Worm (Caenorhabditis elegans): ENCODE data around the gene F55A11.6.

DNA sequence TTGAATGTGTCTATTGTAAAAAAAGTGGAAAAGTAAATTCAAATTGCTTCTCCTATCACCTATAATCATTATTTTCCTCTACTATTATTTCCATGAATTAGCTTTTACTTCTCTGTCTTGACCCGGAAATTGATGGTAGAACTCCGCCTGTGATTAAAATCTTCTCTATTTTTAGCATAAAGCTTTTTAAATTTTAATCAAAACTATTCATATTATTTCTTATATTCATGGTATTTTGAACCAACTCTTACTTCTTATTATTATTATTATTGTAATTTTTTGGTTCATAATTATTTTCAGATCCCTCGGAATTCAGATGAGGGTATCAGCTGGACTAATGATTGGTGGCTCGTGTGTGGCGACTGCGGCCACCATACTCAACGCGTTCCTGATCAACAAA, 9.6 kb upstream of the F55A11.6 start, which contains the start of gene sel-11:
- no peak for TF ChIP-seq sma-3 (GFP tag; optimal IDR thresholded peaks at IDR 0.05)
- TF ChIP-seq elt-1 (tag; optimal IDR thresholded peaks at IDR 0.05), result no peak
- TF ChIP-seq nhr-6 (tag; optimal IDR thresholded peaks at IDR 0.05), result no peak
- no peak for TF ChIP-seq unc-55 (GFP tag; optimal IDR thresholded peaks at IDR 0.05)
- no peak for TF ChIP-seq ztf-11 (tag; optimal IDR thresholded peaks at IDR 0.05)
- TF ChIP-seq mbf-1 (tag; optimal IDR thresholded peaks at IDR 0.05), result no peak
- no peak for TF ChIP-seq lsy-2 (tag; optimal IDR thresholded peaks at IDR 0.05)
- no peak for TF ChIP-seq peb-1 (tag; optimal IDR thresholded peaks at IDR 0.05)
- no peak for TF ChIP-seq nhr-237 (tag; optimal IDR thresholded peaks at IDR 0.05)
- no peak for TF ChIP-seq dmd-4 (tag; optimal IDR thresholded peaks at IDR 0.05)
- TF ChIP-seq snpc-4 (tag; optimal IDR thresholded peaks at IDR 0.05), result no peak
- TF ChIP-seq C34F6.9 (tag; optimal IDR thresholded peaks at IDR 0.05), result no peak

Data from whole organism, L2 larva.